Fruit fly (Drosophila melanogaster) whole organism, prepupa: ENCODE data around the gene CG9702.

Experiments
- Blimp-1 ChIP-seq: fragments of 200-800 bp; sonication (Bioruptor generic); optimal IDR thresholded peaks from 3 replicates; lab custom pipeline; 2017; ENCODE audit warnings: missing biosample characterization, missing genetic modification characterization, mild to moderate bottlenecking, moderate library complexity, missing genetic modification reagents
- CG10631 ChIP-seq: fragments of 200-800 bp; sonication (Bioruptor generic); optimal IDR thresholded peaks from 2 replicates; lab custom pipeline; 2016; ENCODE audit warnings: missing biosample characterization, missing genetic modification characterization
- CG10669 ChIP-seq: fragments of 200-800 bp; sonication (Bioruptor generic); optimal IDR thresholded peaks from 3 replicates; lab custom pipeline; 2018; ENCODE audit warnings: missing biosample characterization, mild to moderate bottlenecking, missing genetic modification characterization, moderate library complexity
- CG11294 ChIP-seq: fragments of 200-800 bp; sonication (Bioruptor generic); IDR thresholded peaks from 2 replicates; pipeline ENCODE4 v1.3.6; 2022; ENCODE audit warnings: missing biosample characterization, missing genetic modification characterization
- CG11762 ChIP-seq: fragments of 200-800 bp; sonication (Bioruptor generic); optimal IDR thresholded peaks from 3 replicates; lab custom pipeline; 2016; ENCODE audit warnings: missing biosample characterization, missing genetic modification characterization; ENCODE audit not compliant: insufficient read depth
- CG11902 ChIP-seq: fragments of 200-800 bp; sonication (Bioruptor generic); optimal IDR thresholded peaks from 3 replicates; lab custom pipeline; 2016; ENCODE audit warnings: missing biosample characterization, missing genetic modification characterization
- CG15336 ChIP-seq: fragments of 200-800 bp; sonication (Bioruptor generic); IDR thresholded peaks from 2 replicates; pipeline ENCODE4 v1.3.6; 2022; ENCODE audit warnings: missing biosample characterization, missing genetic modification characterization
- CG1621 ChIP-seq: fragments of 200-800 bp; sonication (Bioruptor generic); optimal IDR thresholded peaks from 3 replicates; lab custom pipeline; 2018; ENCODE audit warnings: missing biosample characterization, mild to moderate bottlenecking, missing genetic modification characterization
- CG16779 ChIP-seq: fragments of 200-800 bp; sonication (Bioruptor generic); optimal IDR thresholded peaks from 3 replicates; lab custom pipeline; 2017; ENCODE audit warnings: missing biosample characterization, mild to moderate bottlenecking, missing genetic modification characterization
- CG3032 ChIP-seq: fragments of 200-800 bp; optimal IDR thresholded peaks from 2 replicates; lab custom pipeline; 2019; ENCODE audit warnings: missing biosample characterization, mild to moderate bottlenecking, missing genetic modification characterization, moderate library complexity
- CG31627 ChIP-seq: fragments of 200-800 bp; sonication (Bioruptor generic); optimal IDR thresholded peaks from 3 replicates; lab custom pipeline; 2016; ENCODE audit warnings: missing biosample characterization, missing genetic modification characterization
- CG32006 ChIP-seq: fragments of 200-800 bp; sonication (Bioruptor generic); optimal IDR thresholded peaks from 3 replicates; lab custom pipeline; 2017; ENCODE audit warnings: missing biosample characterization, mild to moderate bottlenecking, missing genetic modification characterization
- CG34406 ChIP-seq: fragments of 200-800 bp; sonication (Bioruptor generic); optimal IDR thresholded peaks from 3 replicates; lab custom pipeline; 2016; ENCODE audit warnings: missing biosample characterization, missing genetic modification characterization
- CG3919 ChIP-seq: fragments of 200-800 bp; sonication (Bioruptor generic); optimal IDR thresholded peaks from 3 replicates; lab custom pipeline; 2016; ENCODE audit warnings: missing biosample characterization, missing genetic modification characterization
- CG6163 ChIP-seq: fragments of 200-800 bp; sonication (Bioruptor generic); IDR thresholded peaks from 3 replicates; pipeline ENCODE4 v1.3.6; 2022; ENCODE audit warnings: missing biosample characterization, missing genetic modification characterization
- CG6276 ChIP-seq: fragments of 200-800 bp; sonication (Bioruptor generic); optimal IDR thresholded peaks from 2 replicates; lab custom pipeline; 2017; ENCODE audit warnings: missing biosample characterization, mild to moderate bottlenecking, missing genetic modification characterization
- CG6792 ChIP-seq: fragments of 200-800 bp; sonication (Bioruptor generic); optimal IDR thresholded peaks from 3 replicates; lab custom pipeline; 2016; ENCODE audit warnings: missing biosample characterization, missing genetic modification characterization
- CG6808 ChIP-seq: fragments of 200-800 bp; sonication (Bioruptor generic); optimal IDR thresholded peaks from 3 replicates; lab custom pipeline; 2017; ENCODE audit warnings: missing biosample characterization, missing genetic modification characterization, mild to moderate bottlenecking, moderate library complexity, missing genetic modification reagents
- CG6854 ChIP-seq: fragments of 200-800 bp; sonication (Bioruptor generic); optimal IDR thresholded peaks from 2 replicates; lab custom pipeline; 2017; ENCODE audit warnings: missing biosample characterization, mild to moderate bottlenecking, missing genetic modification characterization
- CG7368 ChIP-seq: fragments of 200-800 bp; sonication (Bioruptor generic); optimal IDR thresholded peaks from 3 replicates; lab custom pipeline; 2016; ENCODE audit warnings: missing biosample characterization, missing genetic modification characterization
- CG8119 ChIP-seq: fragments of 200-800 bp; sonication (Bioruptor generic); IDR thresholded peaks from 3 replicates; pipeline ENCODE4 v1.3.6; 2022; ENCODE audit warnings: missing biosample characterization, missing genetic modification characterization
- CG8319 ChIP-seq: fragments of 200-800 bp; sonication (Bioruptor generic); optimal IDR thresholded peaks from 3 replicates; lab custom pipeline; 2016; ENCODE audit warnings: missing biosample characterization, missing genetic modification characterization
- CG8632 ChIP-seq: fragments of 200-800 bp; sonication (Bioruptor generic); optimal IDR thresholded peaks from 3 replicates; lab custom pipeline; 2016; ENCODE audit warnings: missing biosample characterization, missing genetic modification characterization
- CG9139 ChIP-seq: fragments of 200-800 bp; sonication (Bioruptor generic); optimal IDR thresholded peaks from 3 replicates; lab custom pipeline; 2017; ENCODE audit warnings: missing biosample characterization, mild to moderate bottlenecking, missing genetic modification characterization
- Eip75B ChIP-seq: fragments of 200-800 bp; sonication (Bioruptor generic); optimal IDR thresholded peaks from 3 replicates; lab custom pipeline; 2016; ENCODE audit warnings: missing biosample characterization, missing genetic modification characterization
- Eip78C ChIP-seq: fragments of 200-800 bp; sonication (Bioruptor generic); peaks from one replicate; lab custom pipeline; 2016; ENCODE audit warnings: missing biosample characterization, missing genetic modification characterization
- Eip93F ChIP-seq: fragments of 200-800 bp; sonication (Bioruptor generic); optimal IDR thresholded peaks from 2 replicates; lab custom pipeline; 2016; ENCODE audit warnings: missing biosample characterization, mild to moderate bottlenecking, missing genetic modification characterization
- Ets21C ChIP-seq: fragments of 200-800 bp; sonication (Bioruptor generic); optimal IDR thresholded peaks from 3 replicates; lab custom pipeline; 2016; ENCODE audit warnings: missing biosample characterization, missing genetic modification characterization
- Ets96B ChIP-seq: fragments of 200-800 bp; optimal IDR thresholded peaks from 2 replicates; lab custom pipeline; 2019; ENCODE audit warnings: missing biosample characterization, mild to moderate bottlenecking, missing genetic modification characterization, moderate library complexity
- Gug ChIP-seq: fragments of 200-800 bp; sonication (Bioruptor generic); IDR thresholded peaks from 2 replicates; pipeline ENCODE4 v1.3.6; 2022; ENCODE audit warnings: missing biosample characterization, missing genetic modification characterization
- Hr38 ChIP-seq: sonication (Bioruptor generic); optimal IDR thresholded peaks from 2 replicates; lab custom pipeline; 2016; ENCODE audit warnings: missing biosample characterization, missing genetic modification characterization
- Hr39 ChIP-seq: fragments of 200-800 bp; sonication (Bioruptor generic); optimal IDR thresholded peaks from 2 replicates; lab custom pipeline; 2016; ENCODE audit warnings: missing biosample characterization, missing genetic modification characterization
- Hr4 ChIP-seq: fragments of 200-800 bp; sonication (Bioruptor generic); optimal IDR thresholded peaks from 3 replicates; lab custom pipeline; 2016; ENCODE audit warnings: missing biosample characterization, missing genetic modification characterization
- Lpt ChIP-seq: fragments of 200-800 bp; sonication (Bioruptor generic); optimal IDR thresholded peaks from 3 replicates; lab custom pipeline; 2016; ENCODE audit warnings: missing biosample characterization, missing genetic modification characterization
- Met ChIP-seq: fragments of 200-800 bp; sonication (Bioruptor generic); optimal IDR thresholded peaks from 3 replicates; lab custom pipeline; 2016; ENCODE audit warnings: missing biosample characterization, missing genetic modification characterization
- OdsH ChIP-seq: fragments of 200-800 bp; sonication (Bioruptor generic); optimal IDR thresholded peaks from 3 replicates; lab custom pipeline; 2016; ENCODE audit warnings: missing biosample characterization, missing genetic modification characterization
- Sox15 ChIP-seq: fragments of 200-800 bp; sonication (Bioruptor generic); optimal IDR thresholded peaks from 3 replicates; lab custom pipeline; 2016; ENCODE audit warnings: missing biosample characterization, missing genetic modification characterization
- achi ChIP-seq: fragments of 200-800 bp; sonication (Bioruptor generic); optimal IDR thresholded peaks from 3 replicates; lab custom pipeline; 2016; ENCODE audit warnings: missing biosample characterization, missing genetic modification characterization
- acj6 ChIP-seq: fragments of 200-800 bp; sonication (Bioruptor generic); optimal IDR thresholded peaks from 3 replicates; lab custom pipeline; 2016; ENCODE audit warnings: missing biosample characterization, missing genetic modification characterization
- dac ChIP-seq: fragments of 200-800 bp; sonication (Bioruptor generic); optimal IDR thresholded peaks from 2 replicates; lab custom pipeline; 2017; ENCODE audit warnings: missing biosample characterization, mild to moderate bottlenecking, missing genetic modification characterization
- dsx ChIP-seq: fragments of 200-800 bp; optimal IDR thresholded peaks from 3 replicates; lab custom pipeline; 2019; ENCODE audit warnings: missing biosample characterization, mild to moderate bottlenecking, missing genetic modification characterization, moderate library complexity; ENCODE audit not compliant: poor library complexity, severe bottlenecking
- esn ChIP-seq: fragments of 200-800 bp; sonication (Bioruptor generic); optimal IDR thresholded peaks from 2 replicates; lab custom pipeline; 2016; ENCODE audit warnings: missing biosample characterization, mild to moderate bottlenecking, missing genetic modification characterization, moderate library complexity
- fd59A ChIP-seq: fragments of 200-800 bp; sonication (Bioruptor generic); optimal IDR thresholded peaks from 2 replicates; lab custom pipeline; 2017; ENCODE audit warnings: missing biosample characterization, mild to moderate bottlenecking, missing genetic modification characterization, missing genetic modification reagents
- fd85E ChIP-seq: fragments of 200-800 bp; sonication (Bioruptor generic); optimal IDR thresholded peaks from 3 replicates; lab custom pipeline; 2016; ENCODE audit warnings: missing biosample characterization, missing genetic modification characterization
- fkh ChIP-seq: fragments of 200-800 bp; sonication (Bioruptor generic); optimal IDR thresholded peaks from 3 replicates; lab custom pipeline; 2017; ENCODE audit warnings: missing biosample characterization, mild to moderate bottlenecking, missing genetic modification characterization, moderate library complexity
- lz ChIP-seq: fragments of 200-800 bp; sonication (Bioruptor generic); optimal IDR thresholded peaks from 3 replicates; lab custom pipeline; 2016; ENCODE audit warnings: missing biosample characterization, missing genetic modification characterization
- net ChIP-seq: fragments of 200-800 bp; sonication (Bioruptor generic); optimal IDR thresholded peaks from 3 replicates; lab custom pipeline; 2016; ENCODE audit warnings: missing biosample characterization, missing genetic modification characterization
- pdm3 ChIP-seq: fragments of 200-800 bp; sonication (Bioruptor generic); optimal IDR thresholded peaks from 3 replicates; lab custom pipeline; 2016; ENCODE audit warnings: missing biosample characterization, missing genetic modification characterization
- salr ChIP-seq, 2 experiments: fragments of 200-800 bp; sonication (Bioruptor generic); optimal IDR thresholded peaks; 3 replicates each; lab custom pipeline; 2016 to 2018; ENCODE audit warnings: missing biosample characterization in 2 of 2, missing genetic modification characterization in 2 of 2, mild to moderate bottlenecking in 1 of 2
- spab ChIP-seq: fragments of 200-800 bp; sonication (Bioruptor generic); optimal IDR thresholded peaks from 2 replicates; lab custom pipeline; 2017; ENCODE audit warnings: missing biosample characterization, mild to moderate bottlenecking, missing genetic modification characterization, missing genetic modification reagents
- vri ChIP-seq: fragments of 200-800 bp; sonication (Bioruptor generic); optimal IDR thresholded peaks from 3 replicates; lab custom pipeline; 2016; ENCODE audit warnings: missing biosample characterization, mild to moderate bottlenecking, missing genetic modification characterization

CG9702 gene

DNA sequence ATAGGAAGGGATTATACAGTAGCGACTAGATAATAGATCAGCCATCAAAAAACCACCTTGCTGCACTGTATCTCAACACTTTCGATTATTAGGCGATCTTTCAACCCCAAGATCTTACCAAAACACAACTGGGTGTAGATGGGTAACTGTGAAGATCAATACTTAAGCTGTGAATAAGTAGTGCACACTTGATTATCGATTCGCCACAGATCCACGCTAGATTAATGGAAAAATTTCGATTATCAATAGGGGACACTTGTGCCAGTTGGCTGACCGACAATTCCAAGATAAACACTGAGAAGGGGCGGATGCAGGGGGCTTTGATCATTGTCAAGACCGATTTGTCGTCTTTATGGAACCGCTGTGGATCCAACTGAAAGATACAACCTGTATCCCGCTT is at the start of gene CG9702:
TSS of gene CG9702 (plus strand) at position 301 of the 400 bp plus-strand sequence.
- TF ChIP-seq fkh (peak; percentile 37), CG10669 (no peak)

DNA sequence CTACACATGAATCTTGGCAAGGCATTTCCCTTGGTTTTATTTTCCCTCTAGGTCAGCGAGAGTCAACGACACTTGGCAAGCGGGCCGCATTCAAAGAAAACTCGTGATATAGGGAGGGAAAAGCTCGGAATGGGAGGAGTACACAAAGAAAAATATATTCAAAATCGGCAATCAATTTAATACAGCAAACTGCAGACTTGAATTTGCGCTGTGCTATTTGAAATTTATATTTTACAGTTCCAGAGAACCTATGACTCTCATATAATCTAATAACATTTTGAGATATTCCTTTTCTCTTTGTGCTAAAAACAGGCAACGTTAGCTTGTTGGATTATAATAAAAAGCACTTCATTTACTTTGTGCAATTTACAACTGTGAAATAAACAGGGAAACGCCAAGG is 49.7 kb upstream of the CG9702 start:
- no peak for TF ChIP-seq CG8632
- TF ChIP-seq Eip75B: no peak
- TF ChIP-seq CG3032 (tag; lab: Kevin White, UChicago): no peak
- TF ChIP-seq fkh: no peak
- TF ChIP-seq achi: no peak
- no peak for TF ChIP-seq CG8319 (GFP tag; lab: Kevin White, UChicago)
- no peak for TF ChIP-seq CG3919
- peak; percentile 36 for TF ChIP-seq Hr4 (GFP tag; lab: Kevin White, UChicago)
- no peak for TF ChIP-seq CG1621
- TF ChIP-seq CG6808 (GFP tag; lab: Kevin White, UChicago): no peak
- no peak for TF ChIP-seq CG9139 (GFP tag; lab: Kevin White, UChicago)
- TF ChIP-seq lz (GFP tag; lab: Kevin White, UChicago): no peak
- TF ChIP-seq CG15336: peak; percentile 50
- TF ChIP-seq OdsH (GFP tag; lab: Kevin White, UChicago): no peak
- TF ChIP-seq Sox15 (GFP tag; lab: Kevin White, UChicago): no peak
- peak; percentile 24; the same call in 1 of the 2 replicates for TF ChIP-seq Gug (GFP tag; lab: Robert Waterston, UW)
- no peak for TF ChIP-seq CG11762
- TF ChIP-seq Lpt (GFP tag; lab: Kevin White, UChicago): no peak
- no peak for TF ChIP-seq salr (GFP tag; optimal IDR thresholded peaks at IDR 0.05; lab: Kevin White, UChicago)
- peak; percentile 32; the same call in 1 of the 3 replicates for TF ChIP-seq CG6163
- no peak for TF ChIP-seq dsx (GFP tag; lab: Kevin White, UChicago)
- TF ChIP-seq CG7368 (GFP tag; lab: Kevin White, UChicago): no peak
- no peak for TF ChIP-seq CG6792 (GFP tag; lab: Kevin White, UChicago)
- no peak for TF ChIP-seq CG6276 (GFP tag; lab: Kevin White, UChicago)
- TF ChIP-seq CG31627 (GFP tag; lab: Kevin White, UChicago): no peak
- TF ChIP-seq CG10669: no peak
- TF ChIP-seq Ets96B (tag; lab: Kevin White, UChicago): no peak
- TF ChIP-seq Hr38 (GFP tag; lab: Kevin White, UChicago): no peak
- no peak for TF ChIP-seq Eip93F
- TF ChIP-seq CG34406: no peak
- no peak for TF ChIP-seq CG16779 (tag; lab: Kevin White, UChicago)
- TF ChIP-seq CG11902: no peak
- TF ChIP-seq Ets21C (GFP tag; lab: Kevin White, UChicago): no peak
- TF ChIP-seq Eip78C (GFP tag; lab: Kevin White, UChicago): peak; percentile 48
- TF ChIP-seq fd59A (GFP tag; lab: Kevin White, UChicago): no peak
- TF ChIP-seq dac: no peak
- TF ChIP-seq vri (GFP tag; lab: Kevin White, UChicago): no peak
- no peak for TF ChIP-seq Met (GFP tag; lab: Kevin White, UChicago)
- TF ChIP-seq net: no peak
- TF ChIP-seq CG32006 (GFP tag; lab: Kevin White, UChicago): peak; percentile 41
- no peak for TF ChIP-seq Hr39
- no peak for TF ChIP-seq esn (GFP tag; lab: Kevin White, UChicago)
- TF ChIP-seq acj6: no peak
- TF ChIP-seq pdm3 (GFP tag; lab: Kevin White, UChicago): no peak
- TF ChIP-seq CG6854 (GFP tag; lab: Kevin White, UChicago): no peak
- peak; percentile 35; the same call in 1 of the 3 replicates for TF ChIP-seq CG8119 (GFP tag; lab: Robert Waterston, UW)
- no peak for TF ChIP-seq fd85E (GFP tag; lab: Kevin White, UChicago)
- peak; percentile 0 for TF ChIP-seq CG10631 (GFP tag; lab: Kevin White, UChicago)
- no peak for TF ChIP-seq CG11294 (GFP tag; lab: Robert Waterston, UW)
- TF ChIP-seq spab (GFP tag; lab: Kevin White, UChicago): no peak
- TF ChIP-seq Blimp-1 (GFP tag; lab: Kevin White, UChicago): no peak
